Worm (Caenorhabditis elegans) whole organism, L4 larva: ENCODE results near the gene msp-81.

Source experiments
- D1046.2 ChIP-seq: fragments of 200-800 bp; sonication (Bioruptor generic); IDR thresholded peaks from 2 replicates; pipeline ENCODE4 v1.3.6; 2022; ENCODE audit warnings: missing genetic modification characterization, missing compliant biosample characterization
- F26F4.8 ChIP-seq: fragments of 200-800 bp; sonication (Bioruptor generic); conservative IDR thresholded peaks from 2 replicates; pipeline ENCODE4 v1.3.6; 2022; ENCODE audit warnings: missing genetic modification characterization, missing compliant biosample characterization
- F49E8.2 ChIP-seq: sonication (generic microtip); optimal IDR thresholded peaks from 2 replicates; lab custom pipeline; 2016; ENCODE audit warnings: missing compliant biosample characterization, mild to moderate bottlenecking, missing genetic modification characterization, borderline replicate concordance
- R02D3.7 ChIP-seq: fragments of 150-350 bp; sonication (generic microtip); optimal IDR thresholded peaks from 3 replicates; lab custom pipeline; 2014; ENCODE audit warnings: missing biosample characterization, missing genetic modification characterization
- T20F7.1 ChIP-seq: fragments of 200-800 bp; sonication (Bioruptor generic); optimal IDR thresholded peaks from 2 replicates; lab custom pipeline; 2018; ENCODE audit warnings: mild to moderate bottlenecking, missing genetic modification characterization, missing compliant biosample characterization
- Y105C5A.15 ChIP-seq: fragments of 200-800 bp; sonication (Bioruptor generic); IDR thresholded peaks from 2 replicates; pipeline ENCODE4 v1.3.6; 2022; ENCODE audit warnings: missing genetic modification characterization, missing compliant biosample characterization
- aha-1 ChIP-seq: fragments of 150-350 bp; peaks from one replicate; lab custom pipeline; 2014; ENCODE audit warnings: missing biosample characterization, missing genetic modification characterization
- aly-2 ChIP-seq: sonication (generic microtip); optimal IDR thresholded peaks from 2 replicates; lab custom pipeline; 2018; ENCODE audit warnings: missing biosample characterization, missing genetic modification characterization
- ceh-44 ChIP-seq: fragments of 200-800 bp; sonication (Bioruptor generic); IDR thresholded peaks from 2 replicates; pipeline ENCODE4 v1.3.6; 2022; ENCODE audit warnings: missing genetic modification reagents, missing genetic modification characterization, missing compliant biosample characterization
- ces-1 ChIP-seq: fragments of 150-350 bp; sonication (generic microtip); optimal IDR thresholded peaks from 4 replicates; lab custom pipeline; 2014; ENCODE audit warnings: missing biosample characterization, missing genetic modification reagents, missing genetic modification characterization
- cey-2 ChIP-seq: sonication (generic microtip); optimal IDR thresholded peaks from 3 replicates; lab custom pipeline; 2017; ENCODE audit warnings: missing genetic modification characterization, mild to moderate bottlenecking, missing compliant biosample characterization, antibody characterized with exemption, borderline replicate concordance; ENCODE audit not compliant: insufficient read depth
- daf-12 ChIP-seq: fragments of 150-350 bp; optimal IDR thresholded peaks from 2 replicates; lab custom pipeline; 2014; ENCODE audit warnings: missing biosample characterization, missing genetic modification reagents, missing genetic modification characterization
- daf-19 ChIP-seq: fragments of 200-800 bp; sonication (Bioruptor generic); conservative IDR thresholded peaks from 2 replicates; pipeline ENCODE4 v1.3.6; 2022; ENCODE audit warnings: missing genetic modification characterization, missing compliant biosample characterization
- daf-8 ChIP-seq: fragments of 200-800 bp; sonication (Bioruptor generic); IDR thresholded peaks from 2 replicates; pipeline ENCODE4 v1.3.6; 2022; ENCODE audit warnings: missing genetic modification characterization, missing compliant biosample characterization
- dmd-6 ChIP-seq: fragments of 200-800 bp; sonication (Bioruptor generic); IDR thresholded peaks from 2 replicates; pipeline ENCODE4 v1.3.6; 2022; ENCODE audit warnings: missing genetic modification reagents, missing genetic modification characterization, missing compliant biosample characterization
- dmd-9 ChIP-seq: fragments of 200-800 bp; sonication (Bioruptor generic); IDR thresholded peaks from 2 replicates; pipeline ENCODE4 v1.3.6; 2022; ENCODE audit warnings: missing genetic modification reagents, missing genetic modification characterization, missing compliant biosample characterization
- fkh-10 ChIP-seq: fragments of 150-350 bp; optimal IDR thresholded peaks from 2 replicates; lab custom pipeline; 2014; ENCODE audit warnings: missing biosample characterization, missing genetic modification reagents, missing genetic modification characterization
- hif-1 ChIP-seq, 2 experiments: sonication (generic microtip); optimal IDR thresholded peaks; 2 replicates each; lab custom pipeline; 2016 to 2017; ENCODE audit warnings: missing compliant biosample characterization in 2 of 2, missing genetic modification characterization in 2 of 2, missing genetic modification reagents in 2 of 2, missing genotype in 2 of 2, mild to moderate bottlenecking in 1 of 2
- hlh-11 ChIP-seq: fragments of 200-800 bp; sonication (Bioruptor generic); optimal IDR thresholded peaks from 2 replicates; lab custom pipeline; 2018; ENCODE audit warnings: mild to moderate bottlenecking, missing genetic modification characterization, missing compliant biosample characterization
- hmg-1.1 ChIP-seq: fragments of 200-800 bp; sonication (Bioruptor generic); IDR thresholded peaks from 2 replicates; pipeline ENCODE4 v1.3.6; 2022; ENCODE audit warnings: missing genetic modification reagents, missing genetic modification characterization, missing compliant biosample characterization
- jun-1 ChIP-seq: fragments of 150-350 bp; optimal IDR thresholded peaks from 2 replicates; lab custom pipeline; 2014; ENCODE audit warnings: missing biosample characterization, missing genetic modification reagents, missing genetic modification characterization
- lin-13 ChIP-seq: fragments of 150-350 bp; optimal IDR thresholded peaks from 2 replicates; lab custom pipeline; 2014; ENCODE audit warnings: missing biosample characterization, missing genetic modification reagents, missing genetic modification characterization
- lin-15B ChIP-seq: fragments of 150-350 bp; sonication (generic microtip); optimal IDR thresholded peaks from 3 replicates; lab custom pipeline; 2014; ENCODE audit warnings: missing biosample characterization, missing genetic modification characterization
- lir-3 ChIP-seq: sonication (generic microtip); optimal IDR thresholded peaks from 2 replicates; lab custom pipeline; 2016; ENCODE audit warnings: mild to moderate bottlenecking, missing genetic modification characterization, missing compliant biosample characterization
- nhr-111 ChIP-seq: fragments of 200-800 bp; sonication (Bioruptor generic); optimal IDR thresholded peaks from 2 replicates; lab custom pipeline; 2018; ENCODE audit warnings: mild to moderate bottlenecking, missing genetic modification characterization, missing compliant biosample characterization
- pha-4 ChIP-seq, 2 experiments: fragments of 150-350 bp in 1 of 2; fragments of 200-800 bp in 1 of 2; sonication (Bioruptor generic) in 1 of 2; IDR thresholded peaks in 1 of 2; optimal IDR thresholded peaks in 1 of 2; 2 replicates each; pipeline versions ENCODE4 v1.3.6 to Lab custom; 2014 to 2022; ENCODE audit warnings: missing genetic modification characterization in 2 of 2, missing genetic modification reagents in 2 of 2, missing biosample characterization in 1 of 2, missing compliant biosample characterization in 1 of 2
- php-3 ChIP-seq: fragments of 200-800 bp; sonication (Bioruptor generic); IDR thresholded peaks from 2 replicates; pipeline ENCODE4 v1.3.6; 2022; ENCODE audit warnings: missing genetic modification reagents, missing genetic modification characterization, missing compliant biosample characterization
- rbr-2 ChIP-seq: sonication (generic microtip); optimal IDR thresholded peaks from 2 replicates; lab custom pipeline; 2016; ENCODE audit warnings: missing genotype, missing genetic modification characterization, missing compliant biosample characterization
- set-16 ChIP-seq: fragments of 200-800 bp; sonication (Bioruptor generic); IDR thresholded peaks from 2 replicates; pipeline ENCODE4 v1.3.6; 2022; ENCODE audit warnings: missing genetic modification reagents, missing genetic modification characterization, missing compliant biosample characterization
- skn-1 ChIP-seq: fragments of 150-350 bp; optimal IDR thresholded peaks from 2 replicates; lab custom pipeline; 2014; ENCODE audit warnings: missing biosample characterization, missing genetic modification characterization
- spr-3 ChIP-seq: fragments of 200-800 bp; sonication (Bioruptor generic); optimal IDR thresholded peaks from 2 replicates; lab custom pipeline; 2018; ENCODE audit warnings: mild to moderate bottlenecking, missing genetic modification characterization, missing compliant biosample characterization
- unc-130 ChIP-seq: sonication (generic microtip); optimal IDR thresholded peaks from 2 replicates; lab custom pipeline; 2016; ENCODE audit warnings: missing genetic modification reagents, missing genetic modification characterization, missing compliant biosample characterization
- unc-62 ChIP-seq, 3 experiments: fragments of 150-350 bp in 1 of 3; sonication (generic microtip); optimal IDR thresholded peaks in 2 of 3; peaks in 1 of 3; 1 replicate in 1 of 3; 2 replicates in 2 of 3; lab custom pipeline; 2014 to 2017; ENCODE audit warnings: missing biosample characterization in 3 of 3, missing genetic modification characterization in 3 of 3, missing genetic modification reagents in 3 of 3, missing genotype in 1 of 3
- vab-7 ChIP-seq: fragments of 200-800 bp; sonication (Bioruptor generic); IDR thresholded peaks from 2 replicates; pipeline ENCODE4 v1.3.6; 2022; ENCODE audit warnings: missing genetic modification reagents, missing genetic modification characterization, missing compliant biosample characterization
- zfp-2 ChIP-seq: sonication (generic microtip); optimal IDR thresholded peaks from 2 replicates; lab custom pipeline; 2016; ENCODE audit warnings: mild to moderate bottlenecking, missing genetic modification characterization, missing compliant biosample characterization
- zfp-3 ChIP-seq: fragments of 200-800 bp; sonication (Bioruptor generic); conservative IDR thresholded peaks from 2 replicates; pipeline ENCODE4 v1.3.6; 2022; ENCODE audit warnings: missing genetic modification reagents, missing genetic modification characterization, missing compliant biosample characterization
- ztf-11 ChIP-seq: fragments of 150-350 bp; optimal IDR thresholded peaks from 2 replicates; lab custom pipeline; 2014; ENCODE audit warnings: missing biosample characterization, missing genetic modification characterization

Gene msp-81

ce11 chrIV:9852818-9853466, 16.7 kb upstream of the msp-81 start:
- peak; percentile 93 for TF ChIP-seq set-16 (GFP tag; lab: Robert Waterston, UW)
- TF ChIP-seq dmd-6: no peak

DNA sequence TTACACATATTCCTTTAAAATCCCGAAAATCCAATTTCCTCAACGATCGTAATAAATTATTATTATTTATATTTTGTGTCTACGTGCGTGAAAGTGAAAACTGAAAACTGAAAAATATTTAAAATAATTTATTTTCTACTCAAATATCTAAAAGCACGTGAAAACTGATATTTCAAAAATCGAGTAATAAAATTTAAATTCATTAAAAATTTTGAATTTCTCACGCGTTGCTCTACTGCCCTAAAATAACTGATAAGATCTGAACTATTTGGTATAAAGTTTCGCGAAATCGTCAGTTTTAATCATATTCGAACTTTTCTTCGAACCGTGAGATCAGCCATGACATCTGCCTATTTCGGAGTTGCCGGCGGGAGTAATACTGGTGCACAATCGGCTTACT, 16.0 kb upstream of the msp-81 start, which contains the start of gene ssq-1:
ssq-1 (plus strand) TSS at position 301 of the 400 bp plus-strand sequence.
- no peak for TF ChIP-seq T20F7.1
- no peak for TF ChIP-seq zfp-2 (tag; lab: Kevin White, UChicago)
- TF ChIP-seq Y105C5A.15 (GFP tag; lab: Robert Waterston, UW): no peak
- no peak for TF ChIP-seq skn-1
- TF ChIP-seq pha-4 (GFP tag; IDR thresholded peaks at IDR 0.05; lab: Robert Waterston, UW): no peak
- TF ChIP-seq pha-4 (tag; optimal IDR thresholded peaks at IDR 0.05; lab: Kevin White, UChicago): no peak
- no peak for TF ChIP-seq jun-1 (tag; lab: Kevin White, UChicago)
- no peak for TF ChIP-seq F49E8.2 (tag; lab: Kevin White, UChicago)
- TF ChIP-seq aly-2 (tag; lab: Kevin White, UChicago): no peak

- TF ChIP-seq php-3 (GFP tag; lab: Robert Waterston, UW) (no peak), vab-7 (no peak), ceh-44 (GFP tag; lab: Robert Waterston, UW) (no peak), nhr-111 (GFP tag; lab: Kevin White, UChicago) (no peak), ztf-11 (no peak)
These were observed 14.7 kb upstream of the msp-81 start, which contains the start of gene ssp-10 for ce11 chrIV:9850931-9851330. ssp-10 (minus strand) TSS chrIV:9851031.

DNA sequence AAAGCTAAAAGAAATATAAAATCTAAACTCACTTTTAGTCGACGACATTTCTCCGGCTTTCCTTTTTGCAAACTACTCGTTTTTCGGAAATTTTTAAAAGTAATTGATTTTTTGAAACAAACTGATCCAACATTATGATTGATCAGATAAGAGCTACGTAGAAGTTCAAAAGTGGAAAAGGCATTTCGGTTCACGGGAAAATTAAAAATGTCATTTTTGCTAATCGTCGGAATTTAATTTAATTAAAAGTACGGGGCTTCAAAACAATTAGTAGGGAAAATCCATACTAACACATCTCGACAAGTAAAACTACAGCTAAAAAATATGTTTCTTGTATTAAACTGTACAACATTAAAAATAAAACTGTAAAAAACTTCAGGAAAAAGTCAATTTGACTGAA, 13.4 kb upstream of the msp-81 start, which contains the start of gene K07F5.8:
K07F5.8 (minus strand) TSS at position 101 of the 400 bp plus-strand sequence.
- no peak for TF ChIP-seq R02D3.7 (tag; lab: Kevin White, UChicago)
- TF ChIP-seq jun-1 (tag; lab: Kevin White, UChicago): no peak
- TF ChIP-seq daf-8 (GFP tag; lab: Robert Waterston, UW): no peak
- no peak for TF ChIP-seq unc-62 (GFP tag; optimal IDR thresholded peaks at IDR 0.05 in 1 of 2; lab: Kevin White, UChicago)
- TF ChIP-seq unc-62 (tag; optimal IDR thresholded peaks at IDR 0.05; lab: Kevin White, UChicago): no peak
- no peak for TF ChIP-seq dmd-9 (GFP tag; lab: Robert Waterston, UW)
- TF ChIP-seq fkh-10 (GFP tag; lab: Kevin White, UChicago): no peak
- no peak for TF ChIP-seq hlh-11
- TF ChIP-seq aha-1: no peak
- TF ChIP-seq rbr-2 (tag; lab: Kevin White, UChicago): no peak

- no peak for TF ChIP-seq lin-13 (GFP tag; lab: Kevin White, UChicago)
- no peak for TF ChIP-seq cey-2 (tag; lab: Kevin White, UChicago)
- peak; percentile 64 for TF ChIP-seq aha-1
These were observed 11.9 kb upstream of the msp-81 start, which contains the start of gene K07F5.7 for ce11 chrIV:9848075-9848474. K07F5.7 (minus strand) TSS chrIV:9848175.

DNA sequence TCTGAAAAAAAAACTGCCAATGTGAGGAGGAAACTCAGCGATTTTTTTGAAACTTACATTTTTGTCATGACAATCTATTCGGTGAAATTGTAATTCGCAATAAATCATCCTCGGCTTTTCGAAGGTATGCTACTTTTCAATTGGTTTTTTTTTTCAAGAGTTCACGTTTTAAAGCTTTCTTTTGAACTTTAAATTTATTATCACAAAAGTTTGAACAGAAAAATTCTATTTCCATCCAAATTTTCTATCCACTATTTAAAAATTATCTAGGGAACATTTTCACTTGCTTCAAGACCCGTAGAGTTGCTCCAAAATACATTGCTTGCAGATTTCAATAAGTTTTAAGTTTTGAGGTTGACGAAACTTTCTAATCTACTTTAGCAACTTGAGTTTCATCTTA, 10.4 kb upstream of the msp-81 start, which contains the start of gene K07F5.6:
K07F5.6 (minus strand) TSS at position 101 of the 400 bp plus-strand sequence.
- TF ChIP-seq daf-19 (GFP tag; lab: Robert Waterston, UW): no peak
- no peak for TF ChIP-seq F26F4.8 (GFP tag; lab: Robert Waterston, UW)
- TF ChIP-seq cey-2 (tag; lab: Kevin White, UChicago): no peak
- TF ChIP-seq hif-1 (tag; optimal IDR thresholded peaks at IDR 0.05; lab: Kevin White, UChicago): no peak
- no peak for TF ChIP-seq ces-1 (GFP tag; lab: Kevin White, UChicago)
- no peak for TF ChIP-seq daf-12 (tag; lab: Kevin White, UChicago)
- TF ChIP-seq lir-3 (tag; lab: Kevin White, UChicago): no peak
- no peak for TF ChIP-seq unc-130 (GFP tag; lab: Kevin White, UChicago)
- TF ChIP-seq hmg-1.1 (GFP tag; lab: Robert Waterston, UW): no peak
- no peak for TF ChIP-seq zfp-2 (tag; lab: Kevin White, UChicago)
- TF ChIP-seq zfp-3 (GFP tag; lab: Robert Waterston, UW): no peak
- TF ChIP-seq lin-15B (tag; lab: Kevin White, UChicago): no peak
- TF ChIP-seq spr-3 (GFP tag; lab: Kevin White, UChicago): no peak
- TF ChIP-seq D1046.2 (GFP tag; lab: Robert Waterston, UW): no peak
- TF ChIP-seq php-3 (GFP tag; lab: Robert Waterston, UW): no peak
- no peak for TF ChIP-seq unc-62 (GFP tag; optimal IDR thresholded peaks at IDR 0.05 in 1 of 2; lab: Kevin White, UChicago)
- TF ChIP-seq unc-62 (tag; optimal IDR thresholded peaks at IDR 0.05; lab: Kevin White, UChicago): no peak
- TF ChIP-seq, all 104 proteins: peak for 0
